Fruit fly (Drosophila melanogaster) whole organism, embryonic: Measurements from ENCODE around the gene MESR3.

Source experiments
- Adf1 ChIP-seq: fragments of 200-800 bp; sonication (Bioruptor generic); IDR thresholded peaks from 2 replicates; pipeline ENCODE4 v1.3.6; 2022; ENCODE audit warnings: missing biosample characterization, missing genetic modification characterization
- Atf3 ChIP-seq: fragments of 200-800 bp; sonication (Bioruptor generic); optimal IDR thresholded peaks from 3 replicates; lab custom pipeline; 2016; ENCODE audit warnings: missing biosample characterization, missing genetic modification characterization
- B-H1 ChIP-seq: fragments of 200-800 bp; sonication (Bioruptor generic); IDR thresholded peaks from 3 replicates; pipeline ENCODE4 v1.3.6; 2022; ENCODE audit warnings: missing biosample characterization, missing genetic modification characterization
- CG10267 ChIP-seq: fragments of 200-800 bp; sonication (Bioruptor generic); optimal IDR thresholded peaks from 2 replicates; lab custom pipeline; 2018; ENCODE audit warnings: missing biosample characterization, mild to moderate bottlenecking, missing genetic modification characterization, moderate library complexity
- CG10274 ChIP-seq: fragments of 200-800 bp; sonication (Bioruptor generic); optimal IDR thresholded peaks from 3 replicates; lab custom pipeline; 2017; ENCODE audit warnings: missing biosample characterization, mild to moderate bottlenecking, missing genetic modification characterization
- CG10654 ChIP-seq: fragments of 200-800 bp; sonication (Bioruptor generic); optimal IDR thresholded peaks from 2 replicates; lab custom pipeline; 2016; ENCODE audit warnings: missing biosample characterization, missing genetic modification characterization
- CG11696 ChIP-seq: fragments of 200-800 bp; sonication (Bioruptor generic); IDR thresholded peaks from 2 replicates; pipeline ENCODE4 v1.3.6; 2022; ENCODE audit warnings: missing biosample characterization, missing genetic modification characterization
- CG13123 ChIP-seq: fragments of 200-800 bp; sonication (Bioruptor generic); optimal IDR thresholded peaks from 2 replicates; lab custom pipeline; 2016; ENCODE audit warnings: missing biosample characterization, missing genetic modification characterization
- CG13287 ChIP-seq: fragments of 200-800 bp; sonication (Bioruptor generic); IDR thresholded peaks from 2 replicates; pipeline ENCODE4 v1.3.6; 2022; ENCODE audit warnings: missing biosample characterization, missing genetic modification characterization; ENCODE audit not compliant: partially characterized antibody
- CG13624 ChIP-seq: fragments of 200-800 bp; sonication (Bioruptor generic); optimal IDR thresholded peaks from 2 replicates; lab custom pipeline; 2016; ENCODE audit warnings: missing biosample characterization, missing genetic modification characterization
- CG14441 ChIP-seq: fragments of 200-800 bp; sonication (Bioruptor generic); IDR thresholded peaks from 2 replicates; pipeline ENCODE4 v1.3.6; 2022; ENCODE audit warnings: missing biosample characterization, missing genetic modification characterization
- CG15073 ChIP-seq: fragments of 200-800 bp; sonication (Bioruptor generic); optimal IDR thresholded peaks from 2 replicates; lab custom pipeline; 2016; ENCODE audit warnings: missing biosample characterization, missing genetic modification characterization
- CG15269 ChIP-seq: fragments of 200-800 bp; sonication (Bioruptor generic); optimal IDR thresholded peaks from 2 replicates; lab custom pipeline; 2018; ENCODE audit warnings: missing biosample characterization, mild to moderate bottlenecking, missing genetic modification characterization, moderate library complexity
- CG16863 ChIP-seq: fragments of 200-800 bp; sonication (Bioruptor generic); optimal IDR thresholded peaks from 3 replicates; lab custom pipeline; 2016; ENCODE audit warnings: missing biosample characterization, missing genetic modification characterization
- CG18476 ChIP-seq: fragments of 200-800 bp; sonication (Bioruptor generic); optimal IDR thresholded peaks from 2 replicates; lab custom pipeline; 2016; ENCODE audit warnings: missing biosample characterization, mild to moderate bottlenecking, missing genetic modification characterization
- CG2199 ChIP-seq: fragments of 200-800 bp; sonication (Bioruptor generic); IDR thresholded peaks from 3 replicates; pipeline ENCODE4 v1.3.6; 2022; ENCODE audit warnings: missing biosample characterization, missing genetic modification characterization
- CG30020 ChIP-seq: fragments of 200-800 bp; optimal IDR thresholded peaks from 2 replicates; lab custom pipeline; 2019; ENCODE audit warnings: missing biosample characterization, mild to moderate bottlenecking, missing genetic modification characterization, moderate library complexity
- CG30403 ChIP-seq: fragments of 200-800 bp; sonication (Bioruptor generic); optimal IDR thresholded peaks from 3 replicates; lab custom pipeline; 2016; ENCODE audit warnings: missing biosample characterization, missing genetic modification characterization
- CG34224 ChIP-seq: fragments of 200-800 bp; sonication (Bioruptor generic); IDR thresholded peaks from 3 replicates; pipeline ENCODE4 v1.3.6; 2022; ENCODE audit warnings: missing biosample characterization, missing genetic modification characterization; ENCODE audit not compliant: partially characterized antibody
- CG4854 ChIP-seq: fragments of 200-800 bp; sonication (Bioruptor generic); optimal IDR thresholded peaks from 2 replicates; lab custom pipeline; 2016; ENCODE audit warnings: missing biosample characterization, missing genetic modification characterization, inconsistent platforms
- CG5245 ChIP-seq: fragments of 200-800 bp; sonication (Bioruptor generic); optimal IDR thresholded peaks from 3 replicates; lab custom pipeline; 2016; ENCODE audit warnings: missing biosample characterization, missing genetic modification characterization
- CG6654 ChIP-seq: fragments of 200-800 bp; sonication (Bioruptor generic); optimal IDR thresholded peaks from 2 replicates; lab custom pipeline; 2017; ENCODE audit warnings: missing biosample characterization, mild to moderate bottlenecking, missing genetic modification characterization
- CG6813 ChIP-seq: fragments of 200-800 bp; sonication (Bioruptor generic); optimal IDR thresholded peaks from 2 replicates; lab custom pipeline; 2017; ENCODE audit warnings: missing biosample characterization, missing genetic modification characterization, mild to moderate bottlenecking, moderate library complexity, missing genetic modification reagents
- CG9797 ChIP-seq: fragments of 200-800 bp; sonication (Bioruptor generic); optimal IDR thresholded peaks from 3 replicates; lab custom pipeline; 2018; ENCODE audit warnings: missing biosample characterization, mild to moderate bottlenecking, missing genetic modification characterization
- CTCF ChIP-seq: fragments of 200-800 bp; sonication (Bioruptor generic); optimal IDR thresholded peaks from 2 replicates; lab custom pipeline; 2017; ENCODE audit warnings: missing biosample characterization, mild to moderate bottlenecking, missing genetic modification characterization, moderate library complexity
- Doc3 ChIP-seq: fragments of 200-800 bp; sonication (Bioruptor generic); IDR thresholded peaks from 3 replicates; pipeline ENCODE4 v1.3.6; 2022; ENCODE audit warnings: missing biosample characterization, missing genetic modification characterization; ENCODE audit not compliant: partially characterized antibody
- Fer3 ChIP-seq: fragments of 200-800 bp; sonication (Bioruptor generic); optimal IDR thresholded peaks from 2 replicates; lab custom pipeline; 2018; ENCODE audit warnings: missing biosample characterization, mild to moderate bottlenecking, missing genetic modification characterization, moderate library complexity
- Gug ChIP-seq: fragments of 200-800 bp; sonication (Bioruptor generic); IDR thresholded peaks from 4 replicates; pipeline ENCODE4 v1.3.6; 2022; ENCODE audit warnings: missing biosample characterization, missing genetic modification characterization
- HLH54F ChIP-seq: fragments of 200-800 bp; sonication (Bioruptor generic); optimal IDR thresholded peaks from 3 replicates; lab custom pipeline; 2016; ENCODE audit warnings: missing biosample characterization, missing genetic modification characterization
- Hr39 ChIP-seq: fragments of >200 bp; optimal IDR thresholded peaks from 2 replicates; lab custom pipeline; 2017
- Jarid2 ChIP-seq: fragments of 200-800 bp; sonication (Bioruptor generic); optimal IDR thresholded peaks from 3 replicates; lab custom pipeline; 2017; ENCODE audit warnings: mild to moderate bottlenecking, missing biosample characterization, missing genetic modification reagents, missing genetic modification characterization
- Meics ChIP-seq: fragments of 200-800 bp; sonication (Bioruptor generic); optimal IDR thresholded peaks from 2 replicates; lab custom pipeline; 2017; ENCODE audit warnings: missing biosample characterization, mild to moderate bottlenecking, missing genetic modification characterization
- NfI ChIP-seq: fragments of 200-800 bp; sonication (Bioruptor generic); optimal IDR thresholded peaks from 3 replicates; lab custom pipeline; 2018; ENCODE audit warnings: missing biosample characterization, mild to moderate bottlenecking, missing genetic modification characterization, moderate library complexity
- Sox102F ChIP-seq: fragments of 200-800 bp; sonication (Bioruptor generic); optimal IDR thresholded peaks from 2 replicates; lab custom pipeline; 2018; ENCODE audit warnings: missing biosample characterization, mild to moderate bottlenecking, missing genetic modification characterization, moderate library complexity
- Vsx1 ChIP-seq: fragments of 200-800 bp; sonication (Bioruptor generic); optimal IDR thresholded peaks from 2 replicates; lab custom pipeline; 2017; ENCODE audit warnings: missing biosample characterization, mild to moderate bottlenecking, missing genetic modification characterization, missing genetic modification reagents
- emc ChIP-seq: fragments of 200-800 bp; sonication (Bioruptor generic); optimal IDR thresholded peaks from 2 replicates; lab custom pipeline; 2016; ENCODE audit warnings: missing biosample characterization, missing genetic modification characterization
- gcm ChIP-seq: fragments of 200-800 bp; sonication (Bioruptor generic); optimal IDR thresholded peaks from 2 replicates; lab custom pipeline; 2019; ENCODE audit warnings: missing biosample characterization, mild to moderate bottlenecking, missing genetic modification characterization, moderate library complexity
- grau ChIP-seq: fragments of 200-800 bp; optimal IDR thresholded peaks from 3 replicates; lab custom pipeline; 2019; ENCODE audit warnings: missing biosample characterization, mild to moderate bottlenecking, missing genetic modification characterization, moderate library complexity
- grn ChIP-seq: fragments of 200-800 bp; sonication (Bioruptor generic); optimal IDR thresholded peaks from 3 replicates; lab custom pipeline; 2017; ENCODE audit warnings: missing biosample characterization, missing genetic modification characterization
- hth ChIP-seq: fragments of >200 bp; optimal IDR thresholded peaks from 2 replicates; lab custom pipeline; 2017; ENCODE audit warnings: inconsistent platforms
- jigr1 ChIP-seq: fragments of 200-800 bp; sonication (Bioruptor generic); IDR thresholded peaks from 3 replicates; pipeline ENCODE4 v1.3.6; 2022; ENCODE audit warnings: missing biosample characterization, missing genetic modification characterization
- jing ChIP-seq: fragments of 200-800 bp; sonication (Bioruptor generic); optimal IDR thresholded peaks from 2 replicates; lab custom pipeline; 2018; ENCODE audit warnings: missing biosample characterization, mild to moderate bottlenecking, missing genetic modification characterization
- pfk ChIP-seq: fragments of 200-800 bp; sonication (Bioruptor generic); optimal IDR thresholded peaks from 2 replicates; lab custom pipeline; 2018; ENCODE audit warnings: missing biosample characterization, mild to moderate bottlenecking, missing genetic modification characterization, moderate library complexity
- pzg ChIP-seq: fragments of 200-800 bp; sonication (Bioruptor generic); optimal IDR thresholded peaks from 3 replicates; lab custom pipeline; 2018; ENCODE audit warnings: missing biosample characterization, mild to moderate bottlenecking, missing genetic modification characterization, moderate library complexity
- row ChIP-seq: fragments of 200-800 bp; sonication (Bioruptor generic); IDR thresholded peaks from 3 replicates; pipeline ENCODE4 v1.3.6; 2022; ENCODE audit warnings: missing biosample characterization, missing genetic modification characterization
- sd ChIP-seq: fragments of 200-800 bp; sonication (Bioruptor generic); optimal IDR thresholded peaks from 3 replicates; lab custom pipeline; 2018; ENCODE audit warnings: missing biosample characterization, mild to moderate bottlenecking, missing genetic modification characterization, moderate library complexity
- sob ChIP-seq: fragments of 200-800 bp; sonication (Bioruptor generic); IDR thresholded peaks from 2 replicates; pipeline ENCODE4 v1.3.6; 2022; ENCODE audit warnings: missing biosample characterization, missing genetic modification characterization
- tio ChIP-seq: fragments of 200-800 bp; sonication (Bioruptor generic); optimal IDR thresholded peaks from 2 replicates; lab custom pipeline; 2017; ENCODE audit warnings: missing biosample characterization, missing genetic modification characterization, inconsistent platforms
- tna ChIP-seq: fragments of 200-800 bp; sonication (Bioruptor generic); IDR thresholded peaks from 2 replicates; pipeline ENCODE4 v1.3.6; 2022; ENCODE audit warnings: missing biosample characterization, missing genetic modification characterization; ENCODE audit not compliant: partially characterized antibody
- tx ChIP-seq: fragments of 200-800 bp; sonication (Bioruptor generic); optimal IDR thresholded peaks from 2 replicates; lab custom pipeline; 2016; ENCODE audit warnings: missing biosample characterization, missing genetic modification characterization
- zen2 ChIP-seq: fragments of 200-800 bp; sonication (Bioruptor generic); IDR thresholded peaks from 3 replicates; pipeline ENCODE4 v1.3.6; 2022; ENCODE audit warnings: missing biosample characterization, missing genetic modification characterization; ENCODE audit not compliant: partially characterized antibody

MESR3 gene

dm6 chr2L:18604986-18605385 is 12.1 kb upstream of the MESR3 start, which contains the start of gene CG10413 (continued):
- peak; percentile 92 for TF ChIP-seq CG10267 (tag; lab: Kevin White, UChicago)
- peak; percentile 98 for TF ChIP-seq Meics (GFP tag; lab: Kevin White, UChicago)
- peak; percentile 98 for TF ChIP-seq tx (GFP tag; lab: Kevin White, UChicago)
- no peak for TF ChIP-seq hth
- peak; percentile 97 for TF ChIP-seq Sox102F (GFP tag; lab: Kevin White, UChicago)
- TF ChIP-seq CG11696 = peak; percentile 90
- peak; percentile 77 for TF ChIP-seq CG9797 (GFP tag; lab: Kevin White, UChicago)
- TF ChIP-seq CG2199 (GFP tag; lab: Robert Waterston, UW) = peak; percentile 87; the same call in 2 of the 3 replicates
- TF ChIP-seq CG15073 (GFP tag; lab: Kevin White, UChicago) = peak; percentile 83
- no peak for TF ChIP-seq zen2 (GFP tag; lab: Robert Waterston, UW)
- peak; percentile 98 for TF ChIP-seq sob (GFP tag; lab: Robert Waterston, UW)
- TF ChIP-seq Adf1 = peak; percentile 85
- TF ChIP-seq Vsx1 (GFP tag; lab: Kevin White, UChicago) = peak; percentile 93
- peak; percentile 79 for TF ChIP-seq Jarid2 (GFP tag; lab: Kevin White, UChicago)
- peak; percentile 74 for TF ChIP-seq grn
- peak; percentile 98 for TF ChIP-seq gcm (GFP tag; lab: Kevin White, UChicago)
- peak; percentile 97 for TF ChIP-seq CG4854 (GFP tag; lab: Kevin White, UChicago)
- peak; percentile 96 for TF ChIP-seq CG5245 (GFP tag; lab: Kevin White, UChicago)
- no peak for TF ChIP-seq CG34224 (GFP tag; lab: Robert Waterston, UW)
- TF ChIP-seq jigr1 = peak; percentile 94
- peak; percentile 89 for TF ChIP-seq CG30020 (tag; lab: Kevin White, UChicago)
- peak; percentile 98 for TF ChIP-seq grau
- peak; percentile 95 for TF ChIP-seq jing (GFP tag; lab: Kevin White, UChicago)
- peak; percentile 92 for TF ChIP-seq CG13123 (GFP tag; lab: Kevin White, UChicago)
- TF ChIP-seq CG13287 (GFP tag; lab: Robert Waterston, UW) = peak; percentile 69; the same call in 1 of the 2 replicates
- peak; percentile 69 for TF ChIP-seq pfk (GFP tag; lab: Kevin White, UChicago)
- peak; percentile 96 for TF ChIP-seq CG10654 (GFP tag; lab: Kevin White, UChicago)
- TF ChIP-seq pzg (GFP tag; lab: Kevin White, UChicago) = peak; percentile 59
- TF ChIP-seq NfI (GFP tag; lab: Kevin White, UChicago) = peak; percentile 99
- TF ChIP-seq tna (GFP tag; lab: Robert Waterston, UW) = no peak
- TF ChIP-seq tio = peak; percentile 98
- peak; percentile 97 for TF ChIP-seq Gug
- TF ChIP-seq Fer3 = peak; percentile 98
- peak; percentile 98 for TF ChIP-seq CG13624
- peak; percentile 92 for TF ChIP-seq CG10274 (GFP tag; lab: Kevin White, UChicago)
- peak; percentile 99 for TF ChIP-seq CG15269
- TF ChIP-seq CG6654 = peak; percentile 89
- TF ChIP-seq Hr39 = no peak
- TF ChIP-seq CG30403 = peak; percentile 99
- TF ChIP-seq Doc3 (GFP tag; lab: Robert Waterston, UW) = 0 out of 3 replicates have a peak, but pooled peaks have one; percentile 23
- TF ChIP-seq CG14441 = peak; percentile 97
- peak; percentile 96 for TF ChIP-seq CG18476 (GFP tag; lab: Kevin White, UChicago)
- peak; percentile 97 for TF ChIP-seq CG6813
- peak; percentile 68 for TF ChIP-seq CTCF
- peak; percentile 94 for TF ChIP-seq sd
- peak; percentile 97 for TF ChIP-seq Atf3 (GFP tag; lab: Kevin White, UChicago)
- TF ChIP-seq CG16863 (GFP tag; lab: Kevin White, UChicago) = peak; percentile 96
- peak; percentile 95 for TF ChIP-seq B-H1 (GFP tag; lab: Robert Waterston, UW)
- TF ChIP-seq emc (GFP tag; lab: Kevin White, UChicago) = peak; percentile 92
- TF ChIP-seq HLH54F (GFP tag; lab: Kevin White, UChicago) = peak; percentile 98
- TF ChIP-seq row (GFP tag; lab: Robert Waterston, UW) = peak; percentile 99
